Fruit fly (Drosophila melanogaster): ENCODE results near the gene Fum2.
A peak's percentile ranks its signal among the peaks of the same experiment; 100 is the strongest.

The Fum2 gene

dm6 chrX:6706570-6707306 lies 25.2 kb downstream of the Fum2 start (continued):
- TF ChIP-seq Meics (GFP tag; optimal IDR thresholded peaks at IDR 0.05): no peak
- TF ChIP-seq NC2α (GFP tag; optimal IDR thresholded peaks at IDR 0.05): no peak
- TF ChIP-seq Med (GFP tag): peak; percentile 6
- TF ChIP-seq CG9609 (GFP tag; optimal IDR thresholded peaks at IDR 0.05): no peak
- TF ChIP-seq Hmr (GFP tag; optimal IDR thresholded peaks at IDR 0.05): peak; percentile 27

dm6 chrX:6708138-6708537 lies 26.6 kb downstream of the Fum2 start:
- TF ChIP-seq MBD-R2 (GFP tag; IDR thresholded peaks at IDR 0.05) (no peak), Oaz (GFP tag; IDR thresholded peaks at IDR 0.05) (no peak), chif (GFP tag; optimal IDR thresholded peaks at IDR 0.05) (no peak), ranshi (GFP tag; IDR thresholded peaks at IDR 0.05) (no peak), Dip2 (GFP tag; IDR thresholded peaks at IDR 0.05) (no peak), CG14965 (GFP tag; optimal IDR thresholded peaks at IDR 0.05; ENCODE audit: borderline replicate concordance) (no peak), bsh (GFP tag; optimal IDR thresholded peaks at IDR 0.05) (peak in 1 of 2 experiments; percentile 73), Nf-YA (GFP tag; IDR thresholded peaks at IDR 0.05) (no peak), dpn (GFP tag; optimal IDR thresholded peaks at IDR 0.05) (no peak), sc (optimal IDR thresholded peaks at IDR 0.05) (no peak), sc (GFP tag; optimal IDR thresholded peaks at IDR 0.05) (no peak), Fer1 (GFP tag; optimal IDR thresholded peaks at IDR 0.05) (no peak), fd96Cb (tag; optimal IDR thresholded peaks at IDR 0.05) (no peak), psq (GFP tag; optimal IDR thresholded peaks at IDR 0.05) (no peak), sug (tag; optimal IDR thresholded peaks at IDR 0.05) (no peak), Gug (GFP tag; IDR thresholded peaks at IDR 0.05) (no peak), ara (GFP tag; IDR thresholded peaks at IDR 0.05) (no peak), CG6272 (GFP tag; IDR thresholded peaks at IDR 0.05) (no peak), CHES-1-like (GFP tag; optimal IDR thresholded peaks at IDR 0.05) (no peak), HLH54F (GFP tag; optimal IDR thresholded peaks at IDR 0.05) (no peak), gfzf (GFP tag; optimal IDR thresholded peaks at IDR 0.05) (no peak), HHEX (GFP tag; optimal IDR thresholded peaks at IDR 0.05) (no peak), ase (GFP tag; IDR thresholded peaks at IDR 0.05) (no peak), Drgx (GFP tag; IDR thresholded peaks at IDR 0.05) (peak; percentile 56), Fer3 (tag; optimal IDR thresholded peaks at IDR 0.05) (no peak), ci (GFP tag; IDR thresholded peaks at IDR 0.05) (no peak), esg (GFP tag; conservative IDR thresholded peaks at IDR 0.05) (no peak), Trl (optimal IDR thresholded peaks at IDR 0.05) (peak in 1 of 2 experiments; percentile 8), Trl (GFP tag; optimal IDR thresholded peaks at IDR 0.05) (no peak), nom (GFP tag; optimal IDR thresholded peaks at IDR 0.05) (peak; percentile 87), dm (GFP tag; optimal IDR thresholded peaks at IDR 0.05) (no peak)

DNA sequence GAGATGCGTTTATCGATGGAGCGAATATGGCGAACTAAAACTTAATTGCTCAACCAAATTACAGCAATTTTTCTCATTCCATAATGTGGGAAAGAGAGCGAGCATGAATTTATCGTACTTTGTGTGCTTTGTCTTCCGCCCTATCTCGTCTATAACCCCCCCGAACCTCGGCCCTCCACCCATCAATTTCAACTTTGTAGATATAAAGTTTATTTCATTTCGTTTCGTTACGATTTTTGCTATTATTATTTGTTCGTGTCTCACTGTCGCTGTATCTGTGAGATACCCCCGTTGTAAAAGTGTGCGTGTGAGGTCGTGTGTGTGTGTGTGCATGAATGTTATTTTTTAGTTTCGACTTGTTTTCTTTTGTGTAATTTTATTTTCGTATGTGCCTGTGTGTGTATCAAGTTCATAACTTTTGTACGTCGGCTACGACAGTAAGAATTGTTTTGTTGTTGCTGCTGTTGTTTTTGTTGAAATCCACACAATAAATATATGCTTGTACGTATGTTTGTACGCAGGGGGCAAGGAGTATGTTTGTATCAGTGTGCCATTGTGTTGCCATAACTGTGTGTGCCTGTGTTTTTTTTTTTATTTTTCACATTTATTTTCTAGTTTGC lies 27.1 kb downstream of the Fum2 start:
- TF ChIP-seq eve (GFP tag; optimal IDR thresholded peaks at IDR 0.05) (peak in 1 of 2 experiments; percentile 82), CG10366 (GFP tag; IDR thresholded peaks at IDR 0.05) (no peak), hb (GFP tag; IDR thresholded peaks at IDR 0.05; ENCODE audit: partially characterized antibody) (no peak), ab (GFP tag; optimal IDR thresholded peaks at IDR 0.05) (no peak), CG32532 (GFP tag; IDR thresholded peaks at IDR 0.05) (no peak), Max (GFP tag; optimal IDR thresholded peaks at IDR 0.05) (no peak), Med (GFP tag) (peak; percentile 66), CG12769 (tag; optimal IDR thresholded peaks at IDR 0.05) (peak; percentile 20), CG14441 (GFP tag; IDR thresholded peaks at IDR 0.05) (peak; percentile 80), D19A (tag; optimal IDR thresholded peaks at IDR 0.05) (no peak), MESR4 (GFP tag; optimal IDR thresholded peaks at IDR 0.05) (no peak), vvl (GFP tag; IDR thresholded peaks at IDR 0.05) (no peak), sd (tag; optimal IDR thresholded peaks at IDR 0.05) (peak; percentile 20), sqz (GFP tag; optimal IDR thresholded peaks at IDR 0.05) (peak; percentile 31), abd-A (tag; optimal IDR thresholded peaks at IDR 0.05) (peak; percentile 33)
